Fruit fly (Drosophila melanogaster): Measurements from ENCODE around the gene PIG-Q.
A peak's percentile ranks its signal among the peaks of the same experiment; 100 is the strongest.

Gene PIG-Q

dm6 chrX:16320197-16320921 is 38.6 kb upstream of the PIG-Q start, which contains the start of gene Cyp1:
TSS of gene Cyp1 (minus strand) at chrX:16320370.
- TF ChIP-seq CG32121 (GFP tag; IDR thresholded peaks at IDR 0.05) (no peak), CG15710 (tag; optimal IDR thresholded peaks at IDR 0.05) (no peak), CG14655 (GFP tag; optimal IDR thresholded peaks at IDR 0.05) (no peak), CG9948 (tag; optimal IDR thresholded peaks at IDR 0.05) (no peak), CG12605 (GFP tag; IDR thresholded peaks at IDR 0.05) (peak; percentile 50), CG8159 (tag; optimal IDR thresholded peaks at IDR 0.05) (no peak), CG34367 (tag; optimal IDR thresholded peaks at IDR 0.05) (no peak), Snoo (tag; optimal IDR thresholded peaks at IDR 0.05) (peak; percentile 16), rn (GFP tag; IDR thresholded peaks at IDR 0.05) (no peak), fd96Ca (GFP tag; IDR thresholded peaks at IDR 0.05) (peak; percentile 59; the same call in 2 of the 3 replicates), Pif1B (GFP tag; optimal IDR thresholded peaks at IDR 0.05) (peak; percentile 44), EcR (GFP tag; optimal IDR thresholded peaks at IDR 0.05) (peak; percentile 6), Pif1A (GFP tag; optimal IDR thresholded peaks at IDR 0.05) (no peak), gl (tag; optimal IDR thresholded peaks at IDR 0.05) (no peak), CG8301 (tag; optimal IDR thresholded peaks at IDR 0.05) (no peak), Ets98B (GFP tag; IDR thresholded peaks at IDR 0.05) (peak; percentile 42), D1 (tag; optimal IDR thresholded peaks at IDR 0.05) (no peak), CG4496 (GFP tag; IDR thresholded peaks at IDR 0.05) (peak; percentile 45; the same call in 1 of the 3 replicates), CG13204 (GFP tag; optimal IDR thresholded peaks at IDR 0.05) (no peak), CG10348 (GFP tag; IDR thresholded peaks at IDR 0.05) (no peak), CG17806 (tag; optimal IDR thresholded peaks at IDR 0.05) (no peak)

DNA sequence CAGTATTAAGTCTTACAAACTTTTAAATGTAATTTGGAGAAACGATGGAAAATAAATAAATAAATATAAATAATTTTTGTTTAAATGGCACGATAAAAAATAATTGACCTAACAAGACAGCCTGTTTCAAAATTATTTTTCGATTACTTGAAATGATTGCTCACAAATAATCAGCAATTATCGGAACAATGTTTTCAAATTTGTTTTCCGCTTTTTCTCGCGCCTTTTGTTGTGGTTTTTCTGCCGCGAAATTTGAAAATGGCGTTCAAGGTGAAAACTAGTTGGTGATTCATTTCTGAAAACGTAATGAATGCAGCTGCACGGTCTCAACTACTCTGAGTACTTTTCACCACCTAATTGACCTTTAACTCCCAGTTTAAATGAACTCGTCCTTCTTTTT is 37.9 kb upstream of the PIG-Q start:
- TF ChIP-seq rn (GFP tag; IDR thresholded peaks at IDR 0.05) (no peak), CG14655 (GFP tag; optimal IDR thresholded peaks at IDR 0.05) (no peak), gl (tag; optimal IDR thresholded peaks at IDR 0.05) (no peak), CG8159 (tag; optimal IDR thresholded peaks at IDR 0.05) (no peak)

DNA sequence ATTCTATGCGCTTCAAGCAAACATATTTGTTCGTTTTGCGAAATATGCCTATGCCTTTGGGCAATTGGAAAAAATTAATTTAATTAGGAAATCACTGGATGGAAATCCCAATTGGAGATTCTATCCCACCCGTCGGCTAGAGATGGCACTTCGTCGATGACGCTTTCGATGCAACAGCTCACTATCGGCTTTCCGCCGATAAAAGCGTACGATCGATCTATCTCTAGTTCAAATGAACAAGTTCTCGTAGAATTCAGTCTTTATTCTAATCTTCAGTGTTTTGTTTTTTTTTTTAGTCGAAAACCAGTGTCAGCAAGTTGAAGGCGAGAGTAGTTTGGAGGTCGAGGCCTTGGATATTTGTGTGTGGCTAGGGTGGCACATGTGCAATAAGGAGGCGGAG is 35.9 kb upstream of the PIG-Q start, which contains the start of the genes CG9917 and CG32579:
TSS of gene CG9917 (minus strand) at position 169 of the 400 bp plus-strand sequence.
TSS of gene CG32579 (plus strand) at position 224 of the 400 bp plus-strand sequence.
- TF ChIP-seq gl (tag; optimal IDR thresholded peaks at IDR 0.05) (no peak), CG12605 (GFP tag; IDR thresholded peaks at IDR 0.05) (no peak), CG10348 (GFP tag; IDR thresholded peaks at IDR 0.05) (no peak), CG9948 (tag; optimal IDR thresholded peaks at IDR 0.05) (no peak), Snoo (tag; optimal IDR thresholded peaks at IDR 0.05) (no peak), CG14655 (GFP tag; optimal IDR thresholded peaks at IDR 0.05) (no peak), CG8301 (tag; optimal IDR thresholded peaks at IDR 0.05) (no peak), CG4496 (GFP tag; IDR thresholded peaks at IDR 0.05) (no peak), D1 (tag; optimal IDR thresholded peaks at IDR 0.05) (no peak)

DNA sequence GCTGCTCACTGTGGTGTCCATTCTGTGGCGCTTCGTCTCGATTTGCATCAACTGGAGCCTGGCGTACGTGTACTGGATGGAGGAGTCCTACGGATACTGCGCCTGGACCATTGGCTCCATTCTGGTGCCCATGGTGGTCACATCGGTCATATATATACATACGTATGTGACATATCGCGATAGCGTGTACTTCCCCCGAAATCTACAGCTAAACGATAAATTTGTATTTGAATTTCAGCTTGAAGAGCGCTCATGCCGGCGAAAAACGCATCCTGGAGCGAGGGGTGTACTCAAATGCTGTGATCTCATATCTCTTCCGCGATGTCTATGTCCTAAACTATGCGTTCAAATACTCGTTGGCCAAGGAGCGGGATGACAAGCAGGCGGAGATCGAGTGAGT is 35.4 kb upstream of the PIG-Q start:
- TF ChIP-seq CG17806 (tag; optimal IDR thresholded peaks at IDR 0.05) (no peak), CG8301 (tag; optimal IDR thresholded peaks at IDR 0.05) (no peak), CG4496 (GFP tag; IDR thresholded peaks at IDR 0.05) (no peak)

DNA sequence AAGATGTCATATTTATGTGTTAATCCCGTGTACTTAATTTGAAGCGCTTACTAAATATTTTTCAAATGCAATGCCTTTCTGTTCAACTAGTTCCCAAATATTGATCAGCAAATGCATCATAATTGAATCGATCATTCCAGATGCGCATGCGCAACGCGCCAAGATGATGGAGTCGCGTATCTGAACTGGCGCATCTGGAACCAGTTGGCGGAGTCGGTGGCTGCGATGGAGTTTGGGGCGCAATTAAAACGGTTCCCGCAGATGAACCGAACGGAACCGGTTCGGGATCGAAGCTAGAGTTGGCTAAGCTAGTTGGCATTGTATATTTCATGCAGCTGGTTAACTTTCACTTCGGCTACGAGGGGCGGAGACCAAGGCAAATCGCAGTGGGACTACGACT is 33.5 kb upstream of the PIG-Q start, which contains the start of gene CalpC:
TSS of gene CalpC (plus strand) at position 292 of the 400 bp plus-strand sequence.
- no peak for TF ChIP-seq CG8301 (tag; optimal IDR thresholded peaks at IDR 0.05)

- TF ChIP-seq CG15710 (tag; optimal IDR thresholded peaks at IDR 0.05) (no peak), Pif1B (GFP tag; optimal IDR thresholded peaks at IDR 0.05) (no peak), EcR (GFP tag; optimal IDR thresholded peaks at IDR 0.05) (no peak), fd96Ca (GFP tag; IDR thresholded peaks at IDR 0.05) (no peak), CG8301 (tag; optimal IDR thresholded peaks at IDR 0.05) (no peak), D1 (tag; optimal IDR thresholded peaks at IDR 0.05) (no peak), Snoo (tag; optimal IDR thresholded peaks at IDR 0.05) (no peak), CG17806 (tag; optimal IDR thresholded peaks at IDR 0.05) (no peak), CG9948 (tag; optimal IDR thresholded peaks at IDR 0.05) (no peak), CG12605 (GFP tag; IDR thresholded peaks at IDR 0.05) (no peak), Pif1A (GFP tag; optimal IDR thresholded peaks at IDR 0.05) (no peak)
Measured at dm6 chrX:16330659-16331058, 28.3 kb upstream of the PIG-Q start, which contains the start of gene CG9919. TSS of gene CG9919 (minus strand) at chrX:16330759.

dm6 chrX:16331562-16332233 is 27.2 kb upstream of the PIG-Q start:
- no peak for TF ChIP-seq CG8159 (tag; optimal IDR thresholded peaks at IDR 0.05)
- no peak for TF ChIP-seq CG15710 (tag; optimal IDR thresholded peaks at IDR 0.05)
- TF ChIP-seq CG13204 (GFP tag; optimal IDR thresholded peaks at IDR 0.05) = no peak
- TF ChIP-seq Snoo (tag; optimal IDR thresholded peaks at IDR 0.05) = no peak
- TF ChIP-seq Pif1A (GFP tag; optimal IDR thresholded peaks at IDR 0.05) = no peak

Measured in whole organism, pupa.